Fruit fly (Drosophila melanogaster): ENCODE data around the gene Rad9.

dm6 chr3L:18890283-18891175 lies 18.2 kb upstream of the Rad9 start, which contains the start of gene CG3961:
- no peak for TF ChIP-seq jim (GFP tag; optimal IDR thresholded peaks at IDR 0.05)
- TF ChIP-seq ey (GFP tag; optimal IDR thresholded peaks at IDR 0.05), result peak; percentile 95
- peak; percentile 98 for TF ChIP-seq psq (GFP tag; optimal IDR thresholded peaks at IDR 0.05)
- peak; percentile 94 for TF ChIP-seq sv (GFP tag; optimal IDR thresholded peaks at IDR 0.05)
- TF ChIP-seq h (GFP tag; optimal IDR thresholded peaks at IDR 0.05), result peak; percentile 97
- TF ChIP-seq CG9705 (GFP tag; optimal IDR thresholded peaks at IDR 0.05), result peak; percentile 90
- no peak for TF ChIP-seq pan (optimal IDR thresholded peaks at IDR 0.05)
- peak; percentile 99 for TF ChIP-seq OdsH (GFP tag; optimal IDR thresholded peaks at IDR 0.05)
- TF ChIP-seq Abd-B (GFP tag; optimal IDR thresholded peaks at IDR 0.05), result no peak
- no peak for TF ChIP-seq Vsx2 (GFP tag; optimal IDR thresholded peaks at IDR 0.05; ENCODE audit: partially characterized antibody)
- TF ChIP-seq Rel (GFP tag; optimal IDR thresholded peaks at IDR 0.05), result peak; percentile 86
- peak; percentile 82 for TF ChIP-seq Rel (tag; optimal IDR thresholded peaks at IDR 0.05)
